Worm (Caenorhabditis elegans) whole organism, young adult: ENCODE results near the gene C15C8.5.

ENCODE experiments used
- Y79H2A.3 ChIP-seq: fragments of 200-800 bp; sonication (Bioruptor generic); conservative IDR thresholded peaks from 2 replicates; pipeline ENCODE4 v1.3.6; 2022; ENCODE audit warnings: missing genetic modification reagents, missing genetic modification characterization, missing compliant biosample characterization
- dpl-1 ChIP-seq: fragments of 150-350 bp; optimal IDR thresholded peaks from 2 replicates; lab custom pipeline; 2014; ENCODE audit warnings: missing biosample characterization, missing genetic modification reagents, missing genetic modification characterization

- TF ChIP-seq Y79H2A.3 (GFP tag; lab: Robert Waterston, UW) (no peak), dpl-1 (no peak)
Observed at ce11 chrV:12751495-12752050, 3.8 kb downstream of the C15C8.5 start, which contains the start of gene C15C8.6.
